Fruit fly (Drosophila melanogaster) whole organism, prepupa: ENCODE measurements around the gene CG13384.

Experiments
- Blimp-1 ChIP-seq: fragments of 200-800 bp; sonication (Bioruptor generic); optimal IDR thresholded peaks from 3 replicates; lab custom pipeline; 2017; ENCODE audit warnings: missing biosample characterization, missing genetic modification characterization, mild to moderate bottlenecking, moderate library complexity, missing genetic modification reagents
- CG10631 ChIP-seq: fragments of 200-800 bp; sonication (Bioruptor generic); optimal IDR thresholded peaks from 2 replicates; lab custom pipeline; 2016; ENCODE audit warnings: missing biosample characterization, missing genetic modification characterization
- CG10669 ChIP-seq: fragments of 200-800 bp; sonication (Bioruptor generic); optimal IDR thresholded peaks from 3 replicates; lab custom pipeline; 2018; ENCODE audit warnings: missing biosample characterization, mild to moderate bottlenecking, missing genetic modification characterization, moderate library complexity
- CG11294 ChIP-seq: fragments of 200-800 bp; sonication (Bioruptor generic); IDR thresholded peaks from 2 replicates; pipeline ENCODE4 v1.3.6; 2022; ENCODE audit warnings: missing biosample characterization, missing genetic modification characterization
- CG11762 ChIP-seq: fragments of 200-800 bp; sonication (Bioruptor generic); optimal IDR thresholded peaks from 3 replicates; lab custom pipeline; 2016; ENCODE audit warnings: missing biosample characterization, missing genetic modification characterization; ENCODE audit not compliant: insufficient read depth
- CG11902 ChIP-seq: fragments of 200-800 bp; sonication (Bioruptor generic); optimal IDR thresholded peaks from 3 replicates; lab custom pipeline; 2016; ENCODE audit warnings: missing biosample characterization, missing genetic modification characterization
- CG15336 ChIP-seq: fragments of 200-800 bp; sonication (Bioruptor generic); IDR thresholded peaks from 2 replicates; pipeline ENCODE4 v1.3.6; 2022; ENCODE audit warnings: missing biosample characterization, missing genetic modification characterization
- CG1621 ChIP-seq: fragments of 200-800 bp; sonication (Bioruptor generic); optimal IDR thresholded peaks from 3 replicates; lab custom pipeline; 2018; ENCODE audit warnings: missing biosample characterization, mild to moderate bottlenecking, missing genetic modification characterization
- CG16779 ChIP-seq: fragments of 200-800 bp; sonication (Bioruptor generic); optimal IDR thresholded peaks from 3 replicates; lab custom pipeline; 2017; ENCODE audit warnings: missing biosample characterization, mild to moderate bottlenecking, missing genetic modification characterization
- CG3032 ChIP-seq: fragments of 200-800 bp; optimal IDR thresholded peaks from 2 replicates; lab custom pipeline; 2019; ENCODE audit warnings: missing biosample characterization, mild to moderate bottlenecking, missing genetic modification characterization, moderate library complexity
- CG31627 ChIP-seq: fragments of 200-800 bp; sonication (Bioruptor generic); optimal IDR thresholded peaks from 3 replicates; lab custom pipeline; 2016; ENCODE audit warnings: missing biosample characterization, missing genetic modification characterization
- CG32006 ChIP-seq: fragments of 200-800 bp; sonication (Bioruptor generic); optimal IDR thresholded peaks from 3 replicates; lab custom pipeline; 2017; ENCODE audit warnings: missing biosample characterization, mild to moderate bottlenecking, missing genetic modification characterization
- CG34406 ChIP-seq: fragments of 200-800 bp; sonication (Bioruptor generic); optimal IDR thresholded peaks from 3 replicates; lab custom pipeline; 2016; ENCODE audit warnings: missing biosample characterization, missing genetic modification characterization
- CG3919 ChIP-seq: fragments of 200-800 bp; sonication (Bioruptor generic); optimal IDR thresholded peaks from 3 replicates; lab custom pipeline; 2016; ENCODE audit warnings: missing biosample characterization, missing genetic modification characterization
- CG4318 ChIP-seq: fragments of 200-800 bp; sonication (Bioruptor generic); optimal IDR thresholded peaks from 3 replicates; lab custom pipeline; 2017; ENCODE audit warnings: missing biosample characterization, mild to moderate bottlenecking, missing genetic modification characterization
- CG6163 ChIP-seq: fragments of 200-800 bp; sonication (Bioruptor generic); IDR thresholded peaks from 3 replicates; pipeline ENCODE4 v1.3.6; 2022; ENCODE audit warnings: missing biosample characterization, missing genetic modification characterization
- CG6276 ChIP-seq: fragments of 200-800 bp; sonication (Bioruptor generic); optimal IDR thresholded peaks from 2 replicates; lab custom pipeline; 2017; ENCODE audit warnings: missing biosample characterization, mild to moderate bottlenecking, missing genetic modification characterization
- CG6792 ChIP-seq: fragments of 200-800 bp; sonication (Bioruptor generic); optimal IDR thresholded peaks from 3 replicates; lab custom pipeline; 2016; ENCODE audit warnings: missing biosample characterization, missing genetic modification characterization
- CG6808 ChIP-seq: fragments of 200-800 bp; sonication (Bioruptor generic); optimal IDR thresholded peaks from 3 replicates; lab custom pipeline; 2017; ENCODE audit warnings: missing biosample characterization, missing genetic modification characterization, mild to moderate bottlenecking, moderate library complexity, missing genetic modification reagents
- CG6854 ChIP-seq: fragments of 200-800 bp; sonication (Bioruptor generic); optimal IDR thresholded peaks from 2 replicates; lab custom pipeline; 2017; ENCODE audit warnings: missing biosample characterization, mild to moderate bottlenecking, missing genetic modification characterization
- CG8119 ChIP-seq: fragments of 200-800 bp; sonication (Bioruptor generic); IDR thresholded peaks from 3 replicates; pipeline ENCODE4 v1.3.6; 2022; ENCODE audit warnings: missing biosample characterization, missing genetic modification characterization
- CG8319 ChIP-seq: fragments of 200-800 bp; sonication (Bioruptor generic); optimal IDR thresholded peaks from 3 replicates; lab custom pipeline; 2016; ENCODE audit warnings: missing biosample characterization, missing genetic modification characterization
- CG8632 ChIP-seq: fragments of 200-800 bp; sonication (Bioruptor generic); optimal IDR thresholded peaks from 3 replicates; lab custom pipeline; 2016; ENCODE audit warnings: missing biosample characterization, missing genetic modification characterization
- CG9139 ChIP-seq: fragments of 200-800 bp; sonication (Bioruptor generic); optimal IDR thresholded peaks from 3 replicates; lab custom pipeline; 2017; ENCODE audit warnings: missing biosample characterization, mild to moderate bottlenecking, missing genetic modification characterization
- Eip78C ChIP-seq: fragments of 200-800 bp; sonication (Bioruptor generic); peaks from one replicate; lab custom pipeline; 2016; ENCODE audit warnings: missing biosample characterization, missing genetic modification characterization
- Eip93F ChIP-seq: fragments of 200-800 bp; sonication (Bioruptor generic); optimal IDR thresholded peaks from 2 replicates; lab custom pipeline; 2016; ENCODE audit warnings: missing biosample characterization, mild to moderate bottlenecking, missing genetic modification characterization
- Ets21C ChIP-seq: fragments of 200-800 bp; sonication (Bioruptor generic); optimal IDR thresholded peaks from 3 replicates; lab custom pipeline; 2016; ENCODE audit warnings: missing biosample characterization, missing genetic modification characterization
- Ets96B ChIP-seq: fragments of 200-800 bp; optimal IDR thresholded peaks from 2 replicates; lab custom pipeline; 2019; ENCODE audit warnings: missing biosample characterization, mild to moderate bottlenecking, missing genetic modification characterization, moderate library complexity
- Gug ChIP-seq: fragments of 200-800 bp; sonication (Bioruptor generic); IDR thresholded peaks from 2 replicates; pipeline ENCODE4 v1.3.6; 2022; ENCODE audit warnings: missing biosample characterization, missing genetic modification characterization
- Hr38 ChIP-seq: sonication (Bioruptor generic); optimal IDR thresholded peaks from 2 replicates; lab custom pipeline; 2016; ENCODE audit warnings: missing biosample characterization, missing genetic modification characterization
- Hr4 ChIP-seq: fragments of 200-800 bp; sonication (Bioruptor generic); optimal IDR thresholded peaks from 3 replicates; lab custom pipeline; 2016; ENCODE audit warnings: missing biosample characterization, missing genetic modification characterization
- Lpt ChIP-seq: fragments of 200-800 bp; sonication (Bioruptor generic); optimal IDR thresholded peaks from 3 replicates; lab custom pipeline; 2016; ENCODE audit warnings: missing biosample characterization, missing genetic modification characterization
- Met ChIP-seq: fragments of 200-800 bp; sonication (Bioruptor generic); optimal IDR thresholded peaks from 3 replicates; lab custom pipeline; 2016; ENCODE audit warnings: missing biosample characterization, missing genetic modification characterization
- OdsH ChIP-seq: fragments of 200-800 bp; sonication (Bioruptor generic); optimal IDR thresholded peaks from 3 replicates; lab custom pipeline; 2016; ENCODE audit warnings: missing biosample characterization, missing genetic modification characterization
- Smox ChIP-seq: fragments of 200-800 bp; sonication (Bioruptor generic); optimal IDR thresholded peaks from 3 replicates; lab custom pipeline; 2016; ENCODE audit warnings: missing biosample characterization, missing genetic modification characterization
- Sox102F ChIP-seq: fragments of 200-800 bp; sonication (Bioruptor generic); optimal IDR thresholded peaks from 2 replicates; lab custom pipeline; 2016; ENCODE audit warnings: missing biosample characterization, mild to moderate bottlenecking, missing genetic modification characterization
- Sox14 ChIP-seq: fragments of 200-800 bp; sonication (Bioruptor generic); optimal IDR thresholded peaks from 3 replicates; lab custom pipeline; 2016; ENCODE audit warnings: missing biosample characterization, missing genetic modification characterization
- Sox15 ChIP-seq: fragments of 200-800 bp; sonication (Bioruptor generic); optimal IDR thresholded peaks from 3 replicates; lab custom pipeline; 2016; ENCODE audit warnings: missing biosample characterization, missing genetic modification characterization
- acj6 ChIP-seq: fragments of 200-800 bp; sonication (Bioruptor generic); optimal IDR thresholded peaks from 3 replicates; lab custom pipeline; 2016; ENCODE audit warnings: missing biosample characterization, missing genetic modification characterization
- cyc ChIP-seq: fragments of 200-800 bp; sonication (Bioruptor generic); optimal IDR thresholded peaks from 3 replicates; lab custom pipeline; 2016; ENCODE audit warnings: missing biosample characterization, missing genetic modification characterization
- dac ChIP-seq: fragments of 200-800 bp; sonication (Bioruptor generic); optimal IDR thresholded peaks from 2 replicates; lab custom pipeline; 2017; ENCODE audit warnings: missing biosample characterization, mild to moderate bottlenecking, missing genetic modification characterization
- dsx ChIP-seq: fragments of 200-800 bp; optimal IDR thresholded peaks from 3 replicates; lab custom pipeline; 2019; ENCODE audit warnings: missing biosample characterization, mild to moderate bottlenecking, missing genetic modification characterization, moderate library complexity; ENCODE audit not compliant: poor library complexity, severe bottlenecking
- eg ChIP-seq: fragments of 200-800 bp; sonication (Bioruptor generic); IDR thresholded peaks from 3 replicates; pipeline ENCODE4 v1.3.6; 2022; ENCODE audit warnings: missing biosample characterization, missing genetic modification characterization
- esn ChIP-seq: fragments of 200-800 bp; sonication (Bioruptor generic); optimal IDR thresholded peaks from 2 replicates; lab custom pipeline; 2016; ENCODE audit warnings: missing biosample characterization, mild to moderate bottlenecking, missing genetic modification characterization, moderate library complexity
- fd59A ChIP-seq: fragments of 200-800 bp; sonication (Bioruptor generic); optimal IDR thresholded peaks from 2 replicates; lab custom pipeline; 2017; ENCODE audit warnings: missing biosample characterization, mild to moderate bottlenecking, missing genetic modification characterization, missing genetic modification reagents
- fd85E ChIP-seq: fragments of 200-800 bp; sonication (Bioruptor generic); optimal IDR thresholded peaks from 3 replicates; lab custom pipeline; 2016; ENCODE audit warnings: missing biosample characterization, missing genetic modification characterization
- fkh ChIP-seq: fragments of 200-800 bp; sonication (Bioruptor generic); optimal IDR thresholded peaks from 3 replicates; lab custom pipeline; 2017; ENCODE audit warnings: missing biosample characterization, mild to moderate bottlenecking, missing genetic modification characterization, moderate library complexity
- lz ChIP-seq: fragments of 200-800 bp; sonication (Bioruptor generic); optimal IDR thresholded peaks from 3 replicates; lab custom pipeline; 2016; ENCODE audit warnings: missing biosample characterization, missing genetic modification characterization
- salr ChIP-seq, 2 experiments: fragments of 200-800 bp; sonication (Bioruptor generic); optimal IDR thresholded peaks; 3 replicates each; lab custom pipeline; 2016 to 2018; ENCODE audit warnings: missing biosample characterization in 2 of 2, missing genetic modification characterization in 2 of 2, mild to moderate bottlenecking in 1 of 2
- svp ChIP-seq: fragments of 200-800 bp; sonication (Bioruptor generic); peaks from one replicate; lab custom pipeline; 2016; ENCODE audit warnings: missing biosample characterization, missing genetic modification characterization
- topi ChIP-seq: fragments of 200-800 bp; sonication (Bioruptor generic); optimal IDR thresholded peaks from 3 replicates; lab custom pipeline; 2016; ENCODE audit warnings: missing biosample characterization, missing genetic modification characterization
- vri ChIP-seq: fragments of 200-800 bp; sonication (Bioruptor generic); optimal IDR thresholded peaks from 3 replicates; lab custom pipeline; 2016; ENCODE audit warnings: missing biosample characterization, mild to moderate bottlenecking, missing genetic modification characterization

The CG13384 gene

DNA sequence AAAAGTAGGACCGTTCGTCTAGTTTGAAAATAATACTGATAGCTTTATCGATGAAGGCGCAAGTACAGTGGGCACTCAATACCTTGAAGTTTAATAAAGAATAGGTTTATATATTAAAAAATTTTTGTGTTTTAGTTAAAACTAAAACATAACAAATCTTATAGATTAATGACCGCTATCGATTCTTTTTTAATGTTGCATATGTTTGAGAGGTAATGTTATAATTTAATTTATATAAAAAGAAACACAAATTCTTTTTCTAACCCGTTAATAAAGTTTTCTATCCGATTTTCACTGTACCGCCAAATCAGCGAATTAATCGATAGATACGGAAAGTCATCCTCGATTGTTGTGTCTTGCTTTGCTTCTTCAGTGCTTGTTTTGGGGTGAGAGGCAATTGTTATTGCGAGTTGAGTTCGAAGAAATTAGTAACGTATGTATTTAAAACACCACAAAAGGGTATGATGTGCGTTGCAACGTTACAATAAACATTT lies at the start of gene CG13384, which contains the start of gene Dad1:
CG13384 (plus strand) TSS at position 348 of the 494 bp plus-strand sequence.
Dad1 (minus strand) TSS at position 30 of the 494 bp plus-strand sequence.
- TF ChIP-seq CG1621 (tag; lab: Kevin White, UChicago) (peak; percentile 91), CG32006 (GFP tag; lab: Kevin White, UChicago) (peak; percentile 93), CG6163 (GFP tag; lab: Robert Waterston, UW) (no peak; the same call in 1 of the 3 replicates), dsx (GFP tag; lab: Kevin White, UChicago) (peak; percentile 93), Gug (GFP tag; lab: Robert Waterston, UW) (peak; percentile 92), CG8119 (peak; percentile 94), eg (GFP tag; lab: Robert Waterston, UW) (peak; percentile 94), CG9139 (GFP tag; lab: Kevin White, UChicago) (peak; percentile 78), Ets96B (peak; percentile 80), fd59A (GFP tag; lab: Kevin White, UChicago) (peak; percentile 78), topi (GFP tag; lab: Kevin White, UChicago) (peak; percentile 89), Eip78C (peak; percentile 98), CG11294 (GFP tag; lab: Robert Waterston, UW) (peak; percentile 94), CG6854 (peak; percentile 78), dac (GFP tag; lab: Kevin White, UChicago) (peak; percentile 57), Hr4 (peak; percentile 93), Ets21C (peak; percentile 79), CG3032 (tag; lab: Kevin White, UChicago) (peak; percentile 95), CG8319 (GFP tag; lab: Kevin White, UChicago) (peak; percentile 84), Sox102F (GFP tag; lab: Kevin White, UChicago) (peak; percentile 86), CG11902 (GFP tag; lab: Kevin White, UChicago) (peak; percentile 86), CG16779 (tag; lab: Kevin White, UChicago) (peak; percentile 61), svp (GFP tag; lab: Kevin White, UChicago) (peak; percentile 96), Met (GFP tag; lab: Kevin White, UChicago) (peak; percentile 91), Sox14 (peak; percentile 91), Hr38 (GFP tag; lab: Kevin White, UChicago) (no peak), Blimp-1 (GFP tag; lab: Kevin White, UChicago) (peak; percentile 85), salr (GFP tag; optimal IDR thresholded peaks at IDR 0.05; lab: Kevin White, UChicago) (peak in 1 of 2 experiments; percentile 67), CG8632 (GFP tag; lab: Kevin White, UChicago) (peak; percentile 93), CG34406 (GFP tag; lab: Kevin White, UChicago) (peak; percentile 93), esn (GFP tag; lab: Kevin White, UChicago) (peak; percentile 96), cyc (peak; percentile 89), CG6276 (GFP tag; lab: Kevin White, UChicago) (peak; percentile 83), CG6792 (GFP tag; lab: Kevin White, UChicago) (peak; percentile 88), CG11762 (GFP tag; lab: Kevin White, UChicago) (peak; percentile 88), OdsH (GFP tag; lab: Kevin White, UChicago) (peak; percentile 95), lz (GFP tag; lab: Kevin White, UChicago) (peak; percentile 93), fkh (GFP tag; lab: Kevin White, UChicago) (peak; percentile 68), Smox (GFP tag; lab: Kevin White, UChicago) (peak; percentile 92), CG10631 (GFP tag; lab: Kevin White, UChicago) (peak; percentile 91), acj6 (GFP tag; lab: Kevin White, UChicago) (peak; percentile 94), CG3919 (GFP tag; lab: Kevin White, UChicago) (peak; percentile 89), Lpt (GFP tag; lab: Kevin White, UChicago) (peak; percentile 86), CG4318 (peak; percentile 86), vri (GFP tag; lab: Kevin White, UChicago) (peak; percentile 77), Eip93F (GFP tag; lab: Kevin White, UChicago) (peak; percentile 83), fd85E (GFP tag; lab: Kevin White, UChicago) (peak; percentile 45), CG31627 (GFP tag; lab: Kevin White, UChicago) (peak; percentile 86), CG15336 (GFP tag; lab: Robert Waterston, UW) (peak; percentile 90), Sox15 (GFP tag; lab: Kevin White, UChicago) (peak; percentile 89), CG6808 (GFP tag; lab: Kevin White, UChicago) (peak; percentile 88), CG10669 (peak; percentile 91)
